Worm (Caenorhabditis elegans) whole organism, L3 larva: ENCODE measurements around the gene sups-1.
A peak's percentile ranks its signal among the peaks of the same experiment; 100 is the strongest.

Experiments
- aly-2 ChIP-seq: fragments of 150-350 bp; optimal IDR thresholded peaks from 2 replicates; lab custom pipeline; 2014; ENCODE audit warnings: missing biosample characterization, missing genetic modification characterization
- ama-1 ChIP-seq: fragments of 150-350 bp; optimal IDR thresholded peaks from 2 replicates; lab custom pipeline; 2018
- ceh-16 ChIP-seq: sonication (generic microtip); optimal IDR thresholded peaks from 2 replicates; lab custom pipeline; 2017; ENCODE audit warnings: missing biosample characterization, missing genetic modification characterization
- ceh-82 ChIP-seq: fragments of 150-350 bp; optimal IDR thresholded peaks from 2 replicates; lab custom pipeline; 2014; ENCODE audit warnings: missing biosample characterization, missing genetic modification characterization
- ceh-9 ChIP-seq: sonication (generic microtip); optimal IDR thresholded peaks from 2 replicates; lab custom pipeline; 2018; ENCODE audit warnings: missing biosample characterization, missing genetic modification characterization
- daf-12 ChIP-seq: fragments of 150-350 bp; optimal IDR thresholded peaks from 2 replicates; lab custom pipeline; 2014; ENCODE audit warnings: missing biosample characterization, missing genetic modification reagents, missing genetic modification characterization
- egl-5 ChIP-seq: fragments of 150-350 bp; optimal IDR thresholded peaks from 2 replicates; lab custom pipeline; 2017; ENCODE audit warnings: missing biosample characterization, missing genetic modification reagents, missing genetic modification characterization, inconsistent platforms
- elt-2 ChIP-seq: sonication (generic microtip); optimal IDR thresholded peaks from 2 replicates; lab custom pipeline; 2016; ENCODE audit warnings: missing genetic modification reagents, mild to moderate bottlenecking, missing genetic modification characterization, missing compliant biosample characterization
- elt-3 ChIP-seq, 3 experiments: fragments of 150-350 bp in 1 of 3; sonication (generic microtip) in 2 of 3; optimal IDR thresholded peaks; 2 replicates in 2 of 3; 4 replicates in 1 of 3; lab custom pipeline; 2014 to 2017; ENCODE audit warnings: missing biosample characterization in 3 of 3, missing genetic modification characterization in 3 of 3
- eor-1 ChIP-seq, 2 experiments: fragments of 150-350 bp; optimal IDR thresholded peaks; 2 replicates each; lab custom pipeline; 2014 to 2018; ENCODE audit warnings: missing biosample characterization in 2 of 2, missing genetic modification characterization in 2 of 2
- jun-1 ChIP-seq: fragments of 150-350 bp; optimal IDR thresholded peaks from 2 replicates; lab custom pipeline; 2014; ENCODE audit warnings: missing biosample characterization, missing genetic modification reagents, missing genetic modification characterization
- lin-15B ChIP-seq: fragments of 150-350 bp; optimal IDR thresholded peaks from 2 replicates; lab custom pipeline; 2014; ENCODE audit warnings: missing biosample characterization, missing genetic modification characterization
- lin-39 ChIP-seq: fragments of 150-350 bp; optimal IDR thresholded peaks from 2 replicates; lab custom pipeline; 2018; ENCODE audit warnings: missing biosample characterization, missing genetic modification reagents, missing genetic modification characterization
- lsy-12 ChIP-seq: sonication (generic microtip); optimal IDR thresholded peaks from 2 replicates; lab custom pipeline; 2016; ENCODE audit warnings: mild to moderate bottlenecking, missing genetic modification characterization, missing compliant biosample characterization
- mdl-1 ChIP-seq: fragments of 150-350 bp; optimal IDR thresholded peaks from 2 replicates; lab custom pipeline; 2014; ENCODE audit warnings: missing biosample characterization, missing genetic modification characterization
- mml-1 ChIP-seq: fragments of 150-350 bp; sonication (generic microtip); optimal IDR thresholded peaks from 3 replicates; lab custom pipeline; 2014; ENCODE audit warnings: missing biosample characterization, missing genetic modification characterization
- nfya-1 ChIP-seq: sonication (generic microtip); optimal IDR thresholded peaks from 2 replicates; lab custom pipeline; 2017; ENCODE audit warnings: missing genetic modification characterization, mild to moderate bottlenecking, missing compliant biosample characterization, antibody characterized with exemption, moderate library complexity; ENCODE audit not compliant: insufficient read depth
- nhr-23 ChIP-seq: fragments of 150-350 bp; optimal IDR thresholded peaks from 2 replicates; lab custom pipeline; 2014; ENCODE audit warnings: missing biosample characterization, missing genetic modification reagents, missing genetic modification characterization
- nhr-237 ChIP-seq: fragments of 150-350 bp; optimal IDR thresholded peaks from 2 replicates; lab custom pipeline; 2014; ENCODE audit warnings: missing biosample characterization, missing genetic modification characterization
- nhr-43 ChIP-seq: sonication (generic microtip); optimal IDR thresholded peaks from 2 replicates; lab custom pipeline; 2016; ENCODE audit warnings: mild to moderate bottlenecking, missing genetic modification characterization, missing compliant biosample characterization; ENCODE audit not compliant: poor library complexity, severe bottlenecking
- nhr-67 ChIP-seq: fragments of 150-350 bp; optimal IDR thresholded peaks from 2 replicates; lab custom pipeline; 2014; ENCODE audit warnings: missing biosample characterization, missing genetic modification characterization
- nhr-77 ChIP-seq: fragments of 150-350 bp; optimal IDR thresholded peaks from 2 replicates; lab custom pipeline; 2014; ENCODE audit warnings: missing biosample characterization, missing genetic modification characterization
- pha-4 ChIP-seq: fragments of 150-350 bp; optimal IDR thresholded peaks from 2 replicates; lab custom pipeline; 2014; ENCODE audit warnings: missing biosample characterization, missing genetic modification reagents, missing genetic modification characterization
- pqm-1 ChIP-seq: fragments of 150-350 bp; optimal IDR thresholded peaks from 2 replicates; lab custom pipeline; 2017; ENCODE audit warnings: missing biosample characterization, missing genetic modification characterization, inconsistent platforms
- sea-2 ChIP-seq: fragments of 150-350 bp; sonication (generic microtip); optimal IDR thresholded peaks from 4 replicates; lab custom pipeline; 2014; ENCODE audit warnings: missing biosample characterization, missing genetic modification reagents, missing genetic modification characterization
- snpc-4 ChIP-seq: fragments of 150-350 bp; optimal IDR thresholded peaks from 2 replicates; lab custom pipeline; 2014; ENCODE audit warnings: missing biosample characterization, missing genetic modification characterization
- unc-62 ChIP-seq: fragments of 150-350 bp; sonication (generic microtip); optimal IDR thresholded peaks from 4 replicates; lab custom pipeline; 2014; ENCODE audit warnings: missing biosample characterization, missing genetic modification reagents, missing genetic modification characterization
- ztf-11 ChIP-seq: fragments of 150-350 bp; optimal IDR thresholded peaks from 2 replicates; lab custom pipeline; 2014; ENCODE audit warnings: missing biosample characterization, missing genetic modification characterization

sups-1 gene

DNA sequence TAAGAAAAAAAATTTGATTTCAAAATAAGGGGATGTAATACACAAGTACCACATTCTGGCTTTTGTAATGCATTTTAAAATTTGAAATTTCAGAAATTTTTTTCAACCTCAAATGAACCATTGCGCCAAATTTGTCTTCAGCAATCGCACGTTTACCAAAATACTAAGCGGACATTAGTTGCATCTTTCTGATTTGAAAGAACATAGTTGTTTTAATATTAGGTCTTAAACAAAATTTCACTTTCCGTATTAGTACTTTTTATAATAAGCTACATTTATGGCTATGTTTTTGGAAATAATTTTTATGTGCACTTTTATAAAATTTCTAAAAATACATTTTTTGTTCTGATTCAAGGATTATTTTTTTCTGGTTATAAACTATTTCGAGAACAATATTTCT lies at the start of gene sups-1:
Gene sups-1 (plus strand): TSS at position 301 of the 400 bp plus-strand sequence.
- no peak for TF ChIP-seq pqm-1 (tag; lab: Kevin White, UChicago)
- no peak for TF ChIP-seq nhr-237 (tag; lab: Kevin White, UChicago)
- no peak for TF ChIP-seq nhr-77 (tag; lab: Kevin White, UChicago)
- TF ChIP-seq aly-2 (tag; lab: Kevin White, UChicago): no peak

DNA sequence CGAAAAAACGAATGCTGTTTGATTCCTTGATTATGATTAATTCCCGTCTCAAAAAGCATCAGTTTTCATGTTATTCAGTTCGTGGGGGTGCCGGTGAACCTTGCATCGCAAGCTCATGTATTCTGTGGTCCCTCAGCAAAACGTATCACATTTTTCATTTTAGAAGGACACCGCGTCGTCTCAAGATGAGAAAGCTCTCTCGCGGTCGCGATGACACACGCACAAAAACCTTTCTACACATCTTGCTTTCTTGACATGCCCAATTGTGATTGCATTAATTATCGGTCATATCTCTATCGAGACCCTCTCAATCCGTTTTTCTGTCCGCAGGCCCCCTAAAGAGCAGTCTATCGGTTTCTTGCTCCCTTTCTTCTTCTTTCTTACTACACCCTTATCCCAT lies 47.8 kb upstream of the sups-1 start:
- TF ChIP-seq lsy-12 (no peak), ceh-16 (tag; lab: Kevin White, UChicago) (no peak), ama-1 (lab: Kevin White, UChicago) (no peak), ceh-9 (no peak), snpc-4 (tag; lab: Kevin White, UChicago) (no peak), eor-1 (tag; optimal IDR thresholded peaks at IDR 0.05; lab: Kevin White, UChicago) (no peak), mml-1 (tag; lab: Kevin White, UChicago) (no peak), pha-4 (tag; lab: Kevin White, UChicago) (no peak), ztf-11 (tag; lab: Kevin White, UChicago) (no peak)
- TF ChIP-seq, all 47 proteins: peak for 0

DNA sequence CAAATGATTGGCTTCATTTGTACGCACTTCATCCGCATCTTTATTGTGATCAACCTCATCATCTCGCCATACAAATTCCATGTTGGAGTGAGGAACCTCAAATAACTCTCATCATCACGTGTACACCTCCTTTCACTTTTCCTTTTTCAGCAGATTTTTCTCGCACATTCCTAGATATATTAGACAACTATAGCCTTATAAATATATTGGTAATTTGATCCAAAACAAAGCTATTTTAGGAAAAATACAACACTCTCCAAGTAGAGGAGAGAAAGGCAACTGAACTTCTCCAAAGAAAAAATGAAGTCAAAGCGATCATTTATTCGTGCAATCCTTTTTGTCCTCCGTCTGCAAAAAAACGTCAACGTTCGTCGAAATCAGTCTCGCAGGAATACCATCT lies 45.1 kb upstream of the sups-1 start, which contains the start of gene R07E4.1:
Gene R07E4.1 (plus strand): TSS at position 301 of the 400 bp plus-strand sequence.
- TF ChIP-seq nhr-23 (tag; lab: Kevin White, UChicago) (no peak), elt-3 (tag; optimal IDR thresholded peaks at IDR 0.05; lab: Kevin White, UChicago) (no peak), ceh-82 (no peak)

DNA sequence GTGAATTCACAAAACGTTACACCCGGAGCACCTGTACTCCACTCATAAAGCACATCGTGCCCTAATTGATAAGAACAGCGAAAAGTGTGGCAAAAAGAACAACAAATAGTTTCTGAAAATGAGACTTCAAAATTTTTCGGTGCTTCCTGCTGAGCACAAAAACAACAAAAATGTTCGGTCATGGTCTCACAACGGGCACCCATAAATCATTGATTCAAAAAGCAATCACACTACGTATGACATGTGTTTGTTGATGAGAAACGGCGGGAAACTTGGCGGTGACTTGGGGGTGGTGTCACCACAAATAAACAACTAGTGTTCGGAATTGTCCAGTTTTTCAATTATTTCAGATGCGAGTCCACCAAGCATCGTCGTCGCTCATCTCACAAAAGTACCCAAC lies 43.1 kb upstream of the sups-1 start:
- TF ChIP-seq lin-15B (tag; lab: Kevin White, UChicago) (no peak), mdl-1 (no peak), nhr-67 (tag; lab: Kevin White, UChicago) (no peak), nhr-43 (tag; lab: Kevin White, UChicago) (no peak), ceh-82 (no peak), nhr-77 (tag; lab: Kevin White, UChicago) (no peak), daf-12 (tag; lab: Kevin White, UChicago) (no peak), ztf-11 (tag; lab: Kevin White, UChicago) (no peak), sea-2 (GFP tag; lab: Kevin White, UChicago) (no peak)

DNA sequence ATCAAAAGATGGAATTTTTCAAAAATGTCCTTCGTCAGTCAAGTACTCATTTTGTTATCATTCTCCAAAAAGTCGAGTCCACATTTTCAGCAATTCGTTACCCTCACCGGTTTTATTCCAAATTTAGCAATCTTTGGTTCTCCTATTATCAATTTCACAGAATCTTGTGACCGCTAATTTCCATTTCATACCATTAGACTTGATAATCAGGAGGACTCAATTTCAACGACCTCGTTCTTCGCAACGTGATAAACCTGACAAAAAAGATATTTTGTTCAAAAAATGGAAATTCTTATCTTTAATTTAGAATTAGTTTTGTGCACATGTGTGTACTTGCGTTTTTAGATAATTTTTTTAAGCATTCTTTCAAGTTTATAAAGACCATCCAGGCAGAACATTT lies 41.4 kb upstream of the sups-1 start:
- TF ChIP-seq elt-2 (tag; lab: Kevin White, UChicago): peak; percentile 91
- TF ChIP-seq mml-1 (tag; lab: Kevin White, UChicago): no peak
- TF ChIP-seq jun-1: peak; percentile 43
- TF ChIP-seq unc-62 (GFP tag; lab: Kevin White, UChicago): no peak
- peak; percentile 22 for TF ChIP-seq pha-4 (tag; lab: Kevin White, UChicago)
- TF ChIP-seq lin-15B (tag; lab: Kevin White, UChicago): no peak

DNA sequence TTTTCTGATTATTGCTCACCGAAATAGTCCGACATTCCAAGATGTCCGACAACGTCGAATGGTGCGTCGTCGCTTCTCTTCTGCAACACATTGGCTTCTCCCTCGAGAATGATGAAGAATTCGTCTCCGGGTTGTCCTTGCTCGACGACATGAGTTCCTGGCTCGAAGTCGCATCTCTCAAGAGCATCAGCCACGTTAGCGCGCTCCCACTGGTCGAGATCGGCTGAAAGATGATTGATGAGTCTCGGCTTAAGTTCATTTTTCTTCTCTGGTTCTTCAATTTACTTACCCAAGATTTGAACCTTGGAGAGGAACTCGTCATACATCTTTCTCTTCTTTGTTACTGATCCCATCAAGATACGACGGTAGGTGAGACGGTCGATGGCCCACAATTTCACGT lies 31.7 kb upstream of the sups-1 start:
- TF ChIP-seq nfya-1 (tag; lab: Kevin White, UChicago): peak; percentile 2
- TF ChIP-seq elt-2 (tag; lab: Kevin White, UChicago): no peak
- peak; percentile 48 for TF ChIP-seq lin-39 (tag; lab: Kevin White, UChicago)

DNA sequence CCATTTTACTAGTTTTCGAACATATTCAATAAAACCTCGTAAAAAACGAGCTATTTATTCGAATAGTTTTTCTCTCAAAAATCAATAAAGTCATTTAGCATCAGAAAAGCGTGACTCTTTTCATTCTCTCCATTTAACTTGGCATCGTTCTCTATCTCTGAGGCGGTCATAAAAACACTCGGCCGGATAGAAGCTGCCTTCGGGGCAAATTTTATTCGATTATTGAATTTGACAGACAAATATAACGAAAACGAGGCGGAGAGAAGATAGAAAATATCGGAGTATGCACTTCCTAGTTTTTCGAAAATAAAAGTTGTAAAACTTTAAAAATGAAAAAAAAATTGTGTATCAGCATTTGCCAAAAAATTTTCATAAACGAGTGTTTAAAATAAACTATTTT lies 28.7 kb upstream of the sups-1 start:
- TF ChIP-seq pha-4 (tag; lab: Kevin White, UChicago) (no peak), snpc-4 (tag; lab: Kevin White, UChicago) (no peak)

DNA sequence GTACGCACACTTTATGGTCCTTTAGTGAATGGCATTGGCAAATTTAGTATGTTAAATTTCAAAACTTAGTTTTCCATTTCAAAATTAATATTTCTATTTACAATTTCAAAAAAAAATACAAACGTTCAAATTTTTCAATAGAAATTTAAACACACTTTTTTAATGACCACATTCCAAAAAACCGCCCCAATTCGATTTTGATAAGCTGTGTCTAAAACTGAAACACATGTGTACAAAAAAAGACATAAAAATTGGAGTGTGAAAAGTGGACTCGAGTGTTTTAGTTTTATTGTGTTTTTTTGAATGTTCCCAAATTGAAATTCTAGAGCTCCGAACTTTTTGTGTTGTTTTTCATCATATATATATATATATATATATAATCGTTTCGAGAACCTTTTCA lies 28.2 kb upstream of the sups-1 start:
- no peak for TF ChIP-seq egl-5
- peak; percentile 39 for TF ChIP-seq elt-2 (tag; lab: Kevin White, UChicago)
